Fruit fly (Drosophila melanogaster): ENCODE data around the gene Kcmf1.

Kcmf1 gene

DNA sequence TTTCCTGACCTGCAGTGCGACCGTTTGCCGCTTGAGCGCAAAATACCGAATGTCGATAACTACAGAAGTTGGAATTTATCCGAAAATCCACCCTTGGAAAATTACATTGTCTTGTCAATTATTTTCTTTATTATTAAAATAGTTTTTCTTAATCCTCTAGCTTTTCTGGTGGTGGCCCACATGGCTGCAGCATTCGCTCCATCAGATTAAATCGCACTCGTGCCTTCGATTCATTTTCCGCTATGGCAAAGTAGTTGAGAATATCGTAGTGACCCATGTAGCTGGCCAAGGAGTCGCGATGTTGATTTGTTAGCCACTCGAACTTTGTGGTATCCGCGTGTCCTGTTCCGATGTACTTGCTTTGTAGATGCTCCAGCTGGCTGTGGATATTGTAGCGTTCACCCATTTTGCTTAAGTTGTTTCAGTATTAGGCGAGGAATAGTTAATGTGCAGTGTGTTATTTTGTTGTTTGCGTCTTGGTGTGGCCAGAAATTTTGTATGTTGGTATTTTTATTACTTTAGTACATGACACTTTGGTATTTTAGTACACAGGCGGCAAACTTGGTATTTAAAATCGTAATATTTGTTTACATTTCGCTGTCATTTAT, at the start of gene Kcmf1, which contains the start of the genes Sf3b5 and CG11986 (continued):
- TF ChIP-seq ab (GFP tag; optimal IDR thresholded peaks at IDR 0.05): no peak
- TF ChIP-seq YL-1 (GFP tag; optimal IDR thresholded peaks at IDR 0.05): peak; percentile 22
- TF ChIP-seq Hsf (GFP tag; optimal IDR thresholded peaks at IDR 0.05): no peak
- TF ChIP-seq CG5245 (GFP tag; optimal IDR thresholded peaks at IDR 0.05): no peak
- no peak for TF ChIP-seq BtbVII (GFP tag; optimal IDR thresholded peaks at IDR 0.05)
- TF ChIP-seq onecut (GFP tag; IDR thresholded peaks at IDR 0.05): no peak
- TF ChIP-seq dpn (GFP tag; optimal IDR thresholded peaks at IDR 0.05): no peak
- no peak for TF ChIP-seq Lhr (GFP tag; optimal IDR thresholded peaks at IDR 0.05)
- no peak for TF ChIP-seq inv (GFP tag; IDR thresholded peaks at IDR 0.05; ENCODE audit: partially characterized antibody)
- TF ChIP-seq croc (GFP tag; conservative IDR thresholded peaks at IDR 0.05): no peak
- no peak for TF ChIP-seq phol (tag; optimal IDR thresholded peaks at IDR 0.05)
- no peak for TF ChIP-seq Scr (GFP tag; IDR thresholded peaks at IDR 0.05; ENCODE audit: partially characterized antibody)
- no peak for TF ChIP-seq CG10543 (GFP tag; optimal IDR thresholded peaks at IDR 0.05)
- no peak for TF ChIP-seq pros (GFP tag; optimal IDR thresholded peaks at IDR 0.05)
- TF ChIP-seq fu2 (GFP tag; optimal IDR thresholded peaks at IDR 0.05): no peak
- TF ChIP-seq ftz-f1 (GFP tag; optimal IDR thresholded peaks at IDR 0.05): no peak
- no peak for TF ChIP-seq CG34376 (GFP tag; optimal IDR thresholded peaks at IDR 0.05)
- TF ChIP-seq usp (GFP tag; optimal IDR thresholded peaks at IDR 0.05): no peak
- TF ChIP-seq gsb-n (tag; optimal IDR thresholded peaks at IDR 0.05): no peak
- no peak for TF ChIP-seq CG4854 (GFP tag; optimal IDR thresholded peaks at IDR 0.05)
- no peak for TF ChIP-seq twi (tag; optimal IDR thresholded peaks at IDR 0.05)
- peak; percentile 49 for TF ChIP-seq MESR4 (GFP tag; optimal IDR thresholded peaks at IDR 0.05)
- TF ChIP-seq NFAT (GFP tag; IDR thresholded peaks at IDR 0.05): no peak
- TF ChIP-seq CG1602 (GFP tag; optimal IDR thresholded peaks at IDR 0.05): no peak
- TF ChIP-seq Opbp (GFP tag; IDR thresholded peaks at IDR 0.05; ENCODE audit: partially characterized antibody): 0 out of 3 replicates have a peak, but pooled peaks have one; percentile 32
- TF ChIP-seq pzg (GFP tag; optimal IDR thresholded peaks at IDR 0.05): peak; percentile 36
- no peak for TF ChIP-seq CG17385 (GFP tag; optimal IDR thresholded peaks at IDR 0.05)
- peak; percentile 18 for TF ChIP-seq CG2116 (GFP tag; optimal IDR thresholded peaks at IDR 0.05)
- TF ChIP-seq zf30C (GFP tag; optimal IDR thresholded peaks at IDR 0.05): no peak
- TF ChIP-seq sna (GFP tag; IDR thresholded peaks at IDR 0.05; ENCODE audit: partially characterized antibody): no peak
- no peak for TF ChIP-seq Xrp1 (GFP tag; IDR thresholded peaks at IDR 0.05)
- no peak for TF ChIP-seq CG2875 (GFP tag; optimal IDR thresholded peaks at IDR 0.05)
- TF ChIP-seq CG16815 (GFP tag; optimal IDR thresholded peaks at IDR 0.05): no peak
- no peak for TF ChIP-seq chif (GFP tag; optimal IDR thresholded peaks at IDR 0.05)
- TF ChIP-seq CG6791 (GFP tag; IDR thresholded peaks at IDR 0.05; ENCODE audit: partially characterized antibody): no peak
- TF ChIP-seq nmo (GFP tag; optimal IDR thresholded peaks at IDR 0.05): peak; percentile 17
- no peak for TF ChIP-seq Hand (GFP tag; optimal IDR thresholded peaks at IDR 0.05)
- TF ChIP-seq CG7372 (GFP tag; IDR thresholded peaks at IDR 0.05): no peak
- no peak for TF ChIP-seq CG1832 (GFP tag; optimal IDR thresholded peaks at IDR 0.05)
- no peak for TF ChIP-seq Taf1 (GFP tag; IDR thresholded peaks at IDR 0.05)
- TF ChIP-seq vfl (GFP tag; optimal IDR thresholded peaks at IDR 0.05): no peak
- no peak for TF ChIP-seq wor (GFP tag; IDR thresholded peaks at IDR 0.05)
- no peak for TF ChIP-seq hbn (GFP tag; IDR thresholded peaks at IDR 0.05; ENCODE audit: partially characterized antibody)
- peak; percentile 1 for TF ChIP-seq Ets65A (GFP tag)
- peak; percentile 34 for TF ChIP-seq Sin3A (optimal IDR thresholded peaks at IDR 0.05)
- no peak for TF ChIP-seq CG43689 (GFP tag; IDR thresholded peaks at IDR 0.05)
- no peak for TF ChIP-seq CG12299 (tag; optimal IDR thresholded peaks at IDR 0.05)
- TF ChIP-seq B-H2 (GFP tag; optimal IDR thresholded peaks at IDR 0.05): no peak
- no peak for TF ChIP-seq Myb (GFP tag; optimal IDR thresholded peaks at IDR 0.05)
- no peak for TF ChIP-seq CG17912 (GFP tag; optimal IDR thresholded peaks at IDR 0.05)
- TF ChIP-seq bigmax (GFP tag; optimal IDR thresholded peaks at IDR 0.05): no peak
